Fruit fly (Drosophila melanogaster) whole organism, wandering third instar larva: Measurements from ENCODE around the gene Reg-2.

Experiments
- CG32264 ChIP-seq: fragments of 200-800 bp; sonication (Bioruptor generic); optimal IDR thresholded peaks from 2 replicates; lab custom pipeline; 2016; ENCODE audit warnings: missing biosample characterization, missing genetic modification characterization
- CG9705 ChIP-seq: fragments of 200-800 bp; sonication (Bioruptor generic); optimal IDR thresholded peaks from 2 replicates; lab custom pipeline; 2018; ENCODE audit warnings: missing biosample characterization, mild to moderate bottlenecking, missing genetic modification characterization
- Dfd ChIP-seq: fragments of >200 bp; optimal IDR thresholded peaks from 2 replicates; lab custom pipeline; 2017; ENCODE audit warnings: missing biosample characterization, missing genetic modification characterization
- Dif ChIP-seq: fragments of 200-275, 200-300 bp; sonication (Bioruptor generic); optimal IDR thresholded peaks from 2 replicates; lab custom pipeline; 2018; ENCODE audit warnings: missing biosample characterization, missing genetic modification characterization; ENCODE audit not compliant: partially characterized antibody
- GATAd ChIP-seq: sonication (Bioruptor generic); optimal IDR thresholded peaks from 2 replicates; lab custom pipeline; 2016; ENCODE audit warnings: missing biosample characterization, missing genetic modification characterization
- HLH106 ChIP-seq: fragments of 200-800 bp; optimal IDR thresholded peaks from 3 replicates; lab custom pipeline; 2019; ENCODE audit warnings: missing biosample characterization, mild to moderate bottlenecking, missing genetic modification characterization, moderate library complexity
- Hnf4 ChIP-seq: fragments of 200-800 bp; sonication (Bioruptor generic); optimal IDR thresholded peaks from 2 replicates; lab custom pipeline; 2016; ENCODE audit warnings: missing biosample characterization, mild to moderate bottlenecking, missing genetic modification characterization
- Hr78 ChIP-seq: fragments of >200 bp; optimal IDR thresholded peaks from 2 replicates; lab custom pipeline; 2017; ENCODE audit warnings: missing biosample characterization, missing genetic modification characterization
- Hr83 ChIP-seq: fragments of 200-300 bp; sonication (Bioruptor generic); optimal IDR thresholded peaks from 2 replicates; lab custom pipeline; 2016; ENCODE audit warnings: missing biosample characterization, mild to moderate bottlenecking, missing genetic modification characterization, moderate library complexity; ENCODE audit not compliant: poor library complexity, severe bottlenecking
- Jra ChIP-seq: sonication (Bioruptor generic); optimal IDR thresholded peaks from 2 replicates; lab custom pipeline; 2016; ENCODE audit warnings: missing biosample characterization, missing genetic modification characterization
- Mio ChIP-seq: sonication (Bioruptor generic); optimal IDR thresholded peaks from 2 replicates; lab custom pipeline; 2016; ENCODE audit warnings: missing biosample characterization, missing genetic modification characterization
- Myc ChIP-seq: fragments of >200 bp; optimal IDR thresholded peaks from 2 replicates; lab custom pipeline; 2017
- N ChIP-seq: fragments of >200 bp; optimal IDR thresholded peaks from 2 replicates; lab custom pipeline; 2018; ENCODE audit warnings: missing biosample characterization, missing external identifiers, missing genetic modification characterization
- OdsH ChIP-seq: fragments of 200-800 bp; sonication (Bioruptor generic); optimal IDR thresholded peaks from 2 replicates; lab custom pipeline; 2016; ENCODE audit warnings: missing biosample characterization, mild to moderate bottlenecking, missing genetic modification characterization
- Rel ChIP-seq, 2 experiments: fragments of 200-800 bp; sonication (Bioruptor generic) in 1 of 2; optimal IDR thresholded peaks; 2 replicates in 1 of 2; 3 replicates in 1 of 2; lab custom pipeline; 2016 to 2019; ENCODE audit warnings: mild to moderate bottlenecking in 2 of 2, missing biosample characterization in 2 of 2, missing genetic modification characterization in 2 of 2, moderate library complexity in 1 of 2
- Sp1 ChIP-seq: fragments of 200-800 bp; sonication (Bioruptor generic); optimal IDR thresholded peaks from 3 replicates; lab custom pipeline; 2019; ENCODE audit warnings: missing biosample characterization, mild to moderate bottlenecking, missing genetic modification characterization, moderate library complexity
- Vsx2 ChIP-seq: fragments of 200-300, 225-300 bp; sonication (Bioruptor generic); optimal IDR thresholded peaks from 2 replicates; lab custom pipeline; 2018; ENCODE audit warnings: missing biosample characterization, missing genetic modification characterization; ENCODE audit not compliant: partially characterized antibody
- br ChIP-seq: fragments of 200-800 bp; sonication (Bioruptor generic); optimal IDR thresholded peaks from 2 replicates; lab custom pipeline; 2016; ENCODE audit warnings: missing biosample characterization, missing genetic modification characterization
- brk ChIP-seq: fragments of 200-800 bp; sonication (Bioruptor generic); optimal IDR thresholded peaks from 2 replicates; lab custom pipeline; 2016; ENCODE audit warnings: missing biosample characterization, mild to moderate bottlenecking, missing genetic modification characterization
- dl ChIP-seq, 2 experiments: fragments of 175-275, 200-275 bp in 1 of 2; fragments of 200-275 bp in 1 of 2; sonication (Bioruptor generic); optimal IDR thresholded peaks; lab custom pipeline; 2018; ENCODE audit warnings: mild to moderate bottlenecking in 2 of 2, missing biosample characterization in 2 of 2, missing genetic modification characterization in 2 of 2, moderate library complexity in 2 of 2; ENCODE audit not compliant: partially characterized antibody in 2 of 2, insufficient read depth in 1 of 2
- dmrt93B ChIP-seq: fragments of 200-800 bp; sonication (Bioruptor generic); optimal IDR thresholded peaks from 2 replicates; lab custom pipeline; 2018; ENCODE audit warnings: missing biosample characterization, mild to moderate bottlenecking, missing genetic modification characterization
- dsf ChIP-seq: sonication (Bioruptor generic); optimal IDR thresholded peaks from 2 replicates; lab custom pipeline; 2016; ENCODE audit warnings: missing biosample characterization, missing genetic modification characterization, borderline replicate concordance
- ey ChIP-seq: fragments of 200-800 bp; sonication (Bioruptor generic); optimal IDR thresholded peaks from 2 replicates; lab custom pipeline; 2016; ENCODE audit warnings: missing biosample characterization, missing genetic modification characterization
- foxo ChIP-seq, 2 experiments: fragments of 200-800 bp; sonication (Bioruptor generic); optimal IDR thresholded peaks; 2 replicates in 1 of 2; 3 replicates in 1 of 2; lab custom pipeline; 2016 to 2017; ENCODE audit warnings: missing biosample characterization in 2 of 2, missing genetic modification characterization in 2 of 2
- fru ChIP-seq: fragments of 200-800 bp; sonication (Bioruptor generic); optimal IDR thresholded peaks from 3 replicates; lab custom pipeline; 2016; ENCODE audit warnings: missing biosample characterization, mild to moderate bottlenecking, missing genetic modification characterization
- h ChIP-seq: fragments of 200-800 bp; sonication (Bioruptor generic); optimal IDR thresholded peaks from 3 replicates; lab custom pipeline; 2016; ENCODE audit warnings: missing biosample characterization, mild to moderate bottlenecking, missing genetic modification characterization
- jim ChIP-seq: fragments of 175-275, 200-325 bp; sonication (Bioruptor generic); optimal IDR thresholded peaks from 2 replicates; lab custom pipeline; 2016; ENCODE audit warnings: missing biosample characterization, mild to moderate bottlenecking, missing genetic modification characterization
- lola ChIP-seq: fragments of >200 bp; optimal IDR thresholded peaks from 2 replicates; lab custom pipeline; 2017; ENCODE audit warnings: missing biosample characterization, missing genetic modification characterization
- pan ChIP-seq: fragments of >200 bp; optimal IDR thresholded peaks from 2 replicates; lab custom pipeline; 2017
- psq ChIP-seq: fragments of 200-800 bp; sonication (Bioruptor generic); optimal IDR thresholded peaks from 3 replicates; lab custom pipeline; 2017; ENCODE audit warnings: missing biosample characterization, mild to moderate bottlenecking, missing genetic modification characterization, moderate library complexity
- rgr ChIP-seq: fragments of 200-800 bp; sonication (Bioruptor generic); optimal IDR thresholded peaks from 3 replicates; lab custom pipeline; 2016; ENCODE audit warnings: missing biosample characterization, mild to moderate bottlenecking, missing genetic modification characterization
- sage ChIP-seq: fragments of 200-800 bp; sonication (Bioruptor generic); optimal IDR thresholded peaks from 2 replicates; lab custom pipeline; 2016; ENCODE audit warnings: missing biosample characterization, mild to moderate bottlenecking, missing genetic modification characterization
- sv ChIP-seq: fragments of 200-800 bp; sonication (Bioruptor generic); optimal IDR thresholded peaks from 3 replicates; lab custom pipeline; 2016; ENCODE audit warnings: missing biosample characterization, missing genetic modification characterization
- usp ChIP-seq: fragments of >200 bp; optimal IDR thresholded peaks from 2 replicates; lab custom pipeline; 2017; ENCODE audit warnings: missing biosample characterization, missing genetic modification characterization
- woc ChIP-seq: sonication (Bioruptor generic); optimal IDR thresholded peaks from 2 replicates; lab custom pipeline; 2016; ENCODE audit warnings: missing biosample characterization, mild to moderate bottlenecking, missing genetic modification characterization

Gene Reg-2

dm6 chr3L:633272-634254, 27.2 kb upstream of the Reg-2 start:
- TF ChIP-seq br (GFP tag; lab: Kevin White, UChicago) (peak; percentile 39), ey (peak; percentile 61), CG9705 (GFP tag; lab: Kevin White, UChicago) (no peak), Dif (no peak), OdsH (GFP tag; lab: Kevin White, UChicago) (no peak), rgr (GFP tag; lab: Kevin White, UChicago) (peak; percentile 47), psq (GFP tag; lab: Kevin White, UChicago) (peak; percentile 21), Dfd (GFP tag; lab: Kevin White, UChicago) (peak; percentile 73), woc (peak; percentile 20), Hr78 (no peak), foxo (GFP tag; optimal IDR thresholded peaks at IDR 0.05; lab: Kevin White, UChicago) (peak in 1 of 2 experiments; percentile 53), h (peak; percentile 46), lola (GFP tag; lab: Kevin White, UChicago) (no peak), sv (GFP tag; lab: Kevin White, UChicago) (peak; percentile 61), brk (GFP tag; lab: Kevin White, UChicago) (no peak), dmrt93B (peak; percentile 3), fru (GFP tag; lab: Kevin White, UChicago) (peak; percentile 57), HLH106 (peak; percentile 27), Hnf4 (GFP tag; lab: Kevin White, UChicago) (no peak), N (GFP tag; lab: Kevin White, UChicago) (no peak), jim (no peak)

- TF ChIP-seq OdsH (GFP tag; lab: Kevin White, UChicago) (no peak), Mio (GFP tag; lab: Kevin White, UChicago) (no peak), dmrt93B (no peak), N (GFP tag; lab: Kevin White, UChicago) (no peak)
Observed at dm6 chr3L:632058-632457, 25.7 kb upstream of the Reg-2 start.

dm6 chr3L:630666-631065, 24.3 kb upstream of the Reg-2 start:
- TF ChIP-seq GATAd (no peak), HLH106 (no peak), Hr78 (no peak), usp (GFP tag; lab: Kevin White, UChicago) (no peak), ey (no peak), sage (GFP tag; lab: Kevin White, UChicago) (no peak), rgr (GFP tag; lab: Kevin White, UChicago) (no peak), sv (GFP tag; lab: Kevin White, UChicago) (no peak), CG9705 (GFP tag; lab: Kevin White, UChicago) (no peak), jim (no peak), h (no peak), Jra (GFP tag; lab: Kevin White, UChicago) (no peak), OdsH (GFP tag; lab: Kevin White, UChicago) (no peak), Sp1 (GFP tag; lab: Kevin White, UChicago) (no peak), Dfd (GFP tag; lab: Kevin White, UChicago) (no peak), dmrt93B (no peak), fru (GFP tag; lab: Kevin White, UChicago) (no peak)
- TF ChIP-seq, all 38 proteins: peak for 0

- no peak for TF ChIP-seq CG32264 (GFP tag; lab: Kevin White, UChicago)
- no peak for TF ChIP-seq Rel (GFP tag; optimal IDR thresholded peaks at IDR 0.05; lab: Kevin White, UChicago)
- no peak for TF ChIP-seq Rel (tag; optimal IDR thresholded peaks at IDR 0.05; lab: Kevin White, UChicago)
- TF ChIP-seq br (GFP tag; lab: Kevin White, UChicago): no peak
- TF ChIP-seq brk (GFP tag; lab: Kevin White, UChicago): no peak
- TF ChIP-seq Dfd (GFP tag; lab: Kevin White, UChicago): no peak
- TF ChIP-seq Sp1 (GFP tag; lab: Kevin White, UChicago): no peak
- TF ChIP-seq N (GFP tag; lab: Kevin White, UChicago): no peak
- TF ChIP-seq fru (GFP tag; lab: Kevin White, UChicago): peak; percentile 38
- peak in 1 of 2 experiments; percentile 23 for TF ChIP-seq dl (GFP tag; optimal IDR thresholded peaks at IDR 0.05; lab: Kevin White, UChicago; ENCODE audit: insufficient read depth in 1 of 2, partially characterized antibody in 2 of 2)
- peak; percentile 6 for TF ChIP-seq woc
- no peak for TF ChIP-seq Myc (lab: Kevin White, UChicago)
- no peak for TF ChIP-seq GATAd
- TF ChIP-seq sv (GFP tag; lab: Kevin White, UChicago): peak; percentile 44
- TF ChIP-seq Hr83 (GFP tag; lab: Kevin White, UChicago): peak; percentile 21
- no peak for TF ChIP-seq CG9705 (GFP tag; lab: Kevin White, UChicago)
- peak; percentile 28 for TF ChIP-seq rgr (GFP tag; lab: Kevin White, UChicago)
- TF ChIP-seq psq (GFP tag; lab: Kevin White, UChicago): peak; percentile 4
- no peak for TF ChIP-seq Mio (GFP tag; lab: Kevin White, UChicago)
- TF ChIP-seq Dif: no peak
- TF ChIP-seq OdsH (GFP tag; lab: Kevin White, UChicago): no peak
- no peak for TF ChIP-seq Vsx2 (GFP tag; lab: Kevin White, UChicago)
- no peak for TF ChIP-seq lola (GFP tag; lab: Kevin White, UChicago)
- TF ChIP-seq Hnf4 (GFP tag; lab: Kevin White, UChicago): no peak
- no peak for TF ChIP-seq pan
- TF ChIP-seq Jra (GFP tag; lab: Kevin White, UChicago): no peak
- TF ChIP-seq dsf (GFP tag; lab: Kevin White, UChicago): no peak
- no peak for TF ChIP-seq sage (GFP tag; lab: Kevin White, UChicago)
- no peak for TF ChIP-seq usp (GFP tag; lab: Kevin White, UChicago)
- TF ChIP-seq ey: peak; percentile 23
Observed at dm6 chr3L:629916-630663, 23.7 kb upstream of the Reg-2 start.
